Worm (Caenorhabditis elegans): ENCODE results near the gene pho-13.

DNA sequence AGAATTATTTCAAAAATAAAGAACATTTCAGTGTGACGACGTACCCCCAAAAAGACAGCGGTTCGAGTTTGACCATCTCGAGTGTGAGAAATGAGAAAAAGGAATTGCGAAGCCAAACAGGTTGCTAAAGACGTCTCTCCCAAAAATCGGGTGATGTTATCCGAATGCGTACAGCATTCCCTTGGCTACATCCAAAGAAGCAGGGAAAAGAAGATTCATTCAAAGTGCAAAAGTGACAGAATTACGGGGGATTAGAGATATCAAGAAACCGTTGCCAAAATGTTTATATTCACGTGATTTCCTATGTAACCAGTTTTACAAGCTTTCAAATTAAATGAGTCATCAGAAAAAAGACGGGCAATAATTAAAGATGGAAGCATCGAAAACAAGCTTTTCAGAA lies 47.1 kb upstream of the pho-13 start:
- TF ChIP-seq unc-62 (GFP tag; optimal IDR thresholded peaks at IDR 0.05) (no peak), elt-1 (tag; optimal IDR thresholded peaks at IDR 0.05; ENCODE audit: borderline replicate concordance, insufficient read depth) (no peak), unc-120 (tag; optimal IDR thresholded peaks at IDR 0.05; ENCODE audit: poor library complexity, severe bottlenecking) (no peak), ztf-11 (tag; optimal IDR thresholded peaks at IDR 0.05) (no peak), blmp-1 (tag; optimal IDR thresholded peaks at IDR 0.05) (no peak), sptf-1 (tag; optimal IDR thresholded peaks at IDR 0.05) (no peak)
